Fruit fly (Drosophila melanogaster) whole organism, embryonic: ENCODE results near the gene CG6254.

Source experiments
- Bteb2 ChIP-seq: fragments of 200-800 bp; sonication (Bioruptor generic); optimal IDR thresholded peaks from 2 replicates; lab custom pipeline; 2016; ENCODE audit warnings: missing biosample characterization, missing genetic modification characterization
- C15 ChIP-seq: fragments of 200-800 bp; sonication (Bioruptor generic); IDR thresholded peaks from 3 replicates; pipeline ENCODE4 v1.3.6; 2022; ENCODE audit warnings: missing biosample characterization, missing genetic modification characterization
- CG10321 ChIP-seq: fragments of 200-800 bp; sonication (Bioruptor generic); IDR thresholded peaks from 2 replicates; pipeline ENCODE4 v1.3.6; 2022; ENCODE audit warnings: missing biosample characterization, missing genetic modification characterization
- CG10654 ChIP-seq: fragments of 200-800 bp; sonication (Bioruptor generic); optimal IDR thresholded peaks from 2 replicates; lab custom pipeline; 2016; ENCODE audit warnings: missing biosample characterization, missing genetic modification characterization
- CG12071 ChIP-seq: fragments of 200-800 bp; sonication (Bioruptor generic); optimal IDR thresholded peaks from 3 replicates; lab custom pipeline; 2018; ENCODE audit warnings: missing biosample characterization, mild to moderate bottlenecking, missing genetic modification characterization
- CG14860 ChIP-seq: fragments of 200-800 bp; sonication (Bioruptor generic); IDR thresholded peaks from 3 replicates; pipeline ENCODE4 v1.3.6; 2022; ENCODE audit warnings: missing biosample characterization, missing genetic modification characterization; ENCODE audit not compliant: partially characterized antibody
- CG16815 ChIP-seq: fragments of 200-800 bp; sonication (Bioruptor generic); optimal IDR thresholded peaks from 3 replicates; lab custom pipeline; 2017; ENCODE audit warnings: missing biosample characterization, mild to moderate bottlenecking, missing genetic modification characterization
- CG17359 ChIP-seq: fragments of 200-800 bp; sonication (Bioruptor generic); optimal IDR thresholded peaks from 3 replicates; lab custom pipeline; 2018; ENCODE audit warnings: missing biosample characterization, mild to moderate bottlenecking, missing genetic modification characterization, moderate library complexity
- CG2120 ChIP-seq: fragments of 200-800 bp; sonication (Bioruptor generic); optimal IDR thresholded peaks from 3 replicates; lab custom pipeline; 2016; ENCODE audit warnings: missing biosample characterization, missing genetic modification characterization
- CG2678 ChIP-seq: fragments of 200-800 bp; sonication (Bioruptor generic); optimal IDR thresholded peaks from 3 replicates; lab custom pipeline; 2019; ENCODE audit warnings: missing biosample characterization, mild to moderate bottlenecking, missing genetic modification characterization, moderate library complexity
- CG43689 ChIP-seq: fragments of 200-800 bp; sonication (Bioruptor generic); IDR thresholded peaks from 2 replicates; pipeline ENCODE4 v1.3.6; 2022; ENCODE audit warnings: missing biosample characterization, missing genetic modification characterization
- CG4617 ChIP-seq: fragments of 200-800 bp; sonication (Bioruptor generic); optimal IDR thresholded peaks from 3 replicates; lab custom pipeline; 2016; ENCODE audit warnings: missing biosample characterization, missing genetic modification characterization, borderline replicate concordance
- CG6254 ChIP-seq: fragments of 200-800 bp; sonication (Bioruptor generic); optimal IDR thresholded peaks from 3 replicates; lab custom pipeline; 2017; ENCODE audit warnings: mild to moderate bottlenecking, missing biosample characterization, missing genetic modification reagents, missing genetic modification characterization
- CG6813 ChIP-seq: fragments of 200-800 bp; sonication (Bioruptor generic); optimal IDR thresholded peaks from 2 replicates; lab custom pipeline; 2017; ENCODE audit warnings: missing biosample characterization, missing genetic modification characterization, mild to moderate bottlenecking, moderate library complexity, missing genetic modification reagents
- CG7357 ChIP-seq: fragments of 200-800 bp; sonication (Bioruptor generic); IDR thresholded peaks from 3 replicates; pipeline ENCODE4 v1.3.6; 2022; ENCODE audit warnings: missing biosample characterization, missing genetic modification characterization
- CG7556 ChIP-seq: fragments of 200-800 bp; sonication (Bioruptor generic); optimal IDR thresholded peaks from 2 replicates; lab custom pipeline; 2017; ENCODE audit warnings: missing biosample characterization, mild to moderate bottlenecking, missing genetic modification characterization
- CG7987 ChIP-seq: fragments of 200-800 bp; sonication (Bioruptor generic); optimal IDR thresholded peaks from 2 replicates; lab custom pipeline; 2018; ENCODE audit warnings: missing biosample characterization, mild to moderate bottlenecking, missing genetic modification characterization, moderate library complexity
- CG9727 ChIP-seq: fragments of 200-800 bp; sonication (Bioruptor generic); optimal IDR thresholded peaks from 3 replicates; lab custom pipeline; 2017; ENCODE audit warnings: missing biosample characterization, mild to moderate bottlenecking, missing genetic modification characterization
- CHES-1-like ChIP-seq: fragments of 200-800 bp; sonication (Bioruptor generic); optimal IDR thresholded peaks from 2 replicates; lab custom pipeline; 2016; ENCODE audit warnings: missing biosample characterization, missing genetic modification characterization
- CTCF ChIP-seq: fragments of 200-800 bp; sonication (Bioruptor generic); optimal IDR thresholded peaks from 2 replicates; lab custom pipeline; 2017; ENCODE audit warnings: missing biosample characterization, mild to moderate bottlenecking, missing genetic modification characterization, moderate library complexity
- Chrac-16 ChIP-seq: fragments of 200-800 bp; sonication (Bioruptor generic); optimal IDR thresholded peaks from 3 replicates; lab custom pipeline; 2016; ENCODE audit warnings: missing biosample characterization, missing genetic modification characterization
- Fer3 ChIP-seq: fragments of 200-800 bp; sonication (Bioruptor generic); optimal IDR thresholded peaks from 2 replicates; lab custom pipeline; 2018; ENCODE audit warnings: missing biosample characterization, mild to moderate bottlenecking, missing genetic modification characterization, moderate library complexity
- Gsc ChIP-seq: fragments of 200-800 bp; sonication (Bioruptor generic); IDR thresholded peaks from 2 replicates; pipeline ENCODE4 v1.3.6; 2022; ENCODE audit warnings: missing biosample characterization, missing genetic modification characterization
- Hmr ChIP-seq: fragments of 200-800 bp; sonication (Bioruptor generic); optimal IDR thresholded peaks from 3 replicates; lab custom pipeline; 2017; ENCODE audit warnings: mild to moderate bottlenecking, missing biosample characterization, missing genetic modification reagents, missing genetic modification characterization
- MTF-1 ChIP-seq: fragments of 200-800 bp; sonication (Bioruptor generic); optimal IDR thresholded peaks from 2 replicates; lab custom pipeline; 2018; ENCODE audit warnings: missing biosample characterization, mild to moderate bottlenecking, missing genetic modification characterization, borderline replicate concordance
- NK7.1 ChIP-seq: fragments of 200-800 bp; sonication (Bioruptor generic); optimal IDR thresholded peaks from 3 replicates; lab custom pipeline; 2016; ENCODE audit warnings: missing biosample characterization, missing genetic modification characterization
- Nf-YA ChIP-seq: fragments of 200-800 bp; sonication (Bioruptor generic); IDR thresholded peaks from 2 replicates; pipeline ENCODE4 v1.3.6; 2022; ENCODE audit warnings: missing biosample characterization, missing genetic modification characterization
- Nf-YC ChIP-seq: fragments of 200-800 bp; optimal IDR thresholded peaks from 3 replicates; lab custom pipeline; 2019; ENCODE audit warnings: missing biosample characterization, mild to moderate bottlenecking, missing genetic modification characterization, moderate library complexity
- NfI ChIP-seq: fragments of 200-800 bp; sonication (Bioruptor generic); optimal IDR thresholded peaks from 3 replicates; lab custom pipeline; 2018; ENCODE audit warnings: missing biosample characterization, mild to moderate bottlenecking, missing genetic modification characterization, moderate library complexity
- Ptx1 ChIP-seq: fragments of 200-800 bp; sonication (Bioruptor generic); IDR thresholded peaks from 2 replicates; pipeline ENCODE4 v1.3.6; 2022; ENCODE audit warnings: missing biosample characterization, missing genetic modification characterization
- Trl ChIP-seq, 3 experiments: fragments of >200 bp in 2 of 3; fragments of 200-800 bp in 1 of 3; sonication (Bioruptor generic) in 1 of 3; optimal IDR thresholded peaks; 2 replicates in 1 of 3; 3 replicates in 2 of 3; lab custom pipeline; 2016 to 2017; ENCODE audit warnings: missing biosample characterization in 1 of 3, missing genetic modification characterization in 1 of 3
- ap ChIP-seq: fragments of 200-800 bp; sonication (Bioruptor generic); IDR thresholded peaks from 2 replicates; pipeline ENCODE4 v1.3.6; 2022; ENCODE audit warnings: missing biosample characterization, missing genetic modification characterization
- cad ChIP-seq: fragments of >200 bp; optimal IDR thresholded peaks from 2 replicates; lab custom pipeline; 2017; ENCODE audit warnings: missing biosample characterization, missing genetic modification characterization
- cg ChIP-seq: fragments of 200-800 bp; sonication (Bioruptor generic); optimal IDR thresholded peaks from 3 replicates; lab custom pipeline; 2019; ENCODE audit warnings: missing biosample characterization, mild to moderate bottlenecking, missing genetic modification characterization, moderate library complexity
- chm ChIP-seq: fragments of 200-800 bp; sonication (Bioruptor generic); IDR thresholded peaks from 2 replicates; pipeline ENCODE4 v1.3.6; 2022; ENCODE audit warnings: missing biosample characterization, missing genetic modification characterization
- chn ChIP-seq: fragments of 200-800 bp; sonication (Bioruptor generic); optimal IDR thresholded peaks from 2 replicates; lab custom pipeline; 2016; ENCODE audit warnings: missing biosample characterization, missing genetic modification characterization
- da ChIP-seq: fragments of 200-800 bp; sonication (Bioruptor generic); optimal IDR thresholded peaks from 2 replicates; lab custom pipeline; 2016; ENCODE audit warnings: missing biosample characterization, missing genetic modification characterization
- gsb-n ChIP-seq: fragments of 200-800 bp; sonication (Bioruptor generic); optimal IDR thresholded peaks from 3 replicates; lab custom pipeline; 2018; ENCODE audit warnings: missing biosample characterization, mild to moderate bottlenecking, missing genetic modification characterization
- h ChIP-seq: fragments of >200 bp; optimal IDR thresholded peaks from 2 replicates; lab custom pipeline; 2017
- kay ChIP-seq: fragments of 200-800 bp; sonication (Bioruptor generic); optimal IDR thresholded peaks from 2 replicates; lab custom pipeline; 2016; ENCODE audit warnings: missing biosample characterization, missing genetic modification characterization
- mam ChIP-seq: fragments of 200-800 bp; sonication (Bioruptor generic); optimal IDR thresholded peaks from 3 replicates; lab custom pipeline; 2016; ENCODE audit warnings: missing biosample characterization, missing genetic modification characterization
- mld ChIP-seq: fragments of 200-800 bp; sonication (Bioruptor generic); IDR thresholded peaks from 3 replicates; pipeline ENCODE4 v1.3.6; 2022; ENCODE audit warnings: missing biosample characterization, missing genetic modification characterization; ENCODE audit not compliant: partially characterized antibody
- otp ChIP-seq: fragments of 200-800 bp; sonication (Bioruptor generic); IDR thresholded peaks from 3 replicates; pipeline ENCODE4, ENCODE4 v1.3.6; 2022; ENCODE audit warnings: missing biosample characterization, missing genetic modification characterization
- pfk ChIP-seq: fragments of 200-800 bp; sonication (Bioruptor generic); optimal IDR thresholded peaks from 2 replicates; lab custom pipeline; 2018; ENCODE audit warnings: missing biosample characterization, mild to moderate bottlenecking, missing genetic modification characterization, moderate library complexity
- pho ChIP-seq: fragments of 200-800 bp; sonication (Bioruptor generic); optimal IDR thresholded peaks from 2 replicates; lab custom pipeline; 2016; ENCODE audit warnings: missing biosample characterization, missing genetic modification characterization
- pros ChIP-seq: fragments of 200-800 bp; sonication (Bioruptor generic); optimal IDR thresholded peaks from 3 replicates; lab custom pipeline; 2019; ENCODE audit warnings: missing biosample characterization, mild to moderate bottlenecking, missing genetic modification characterization, moderate library complexity
- pzg ChIP-seq: fragments of 200-800 bp; sonication (Bioruptor generic); optimal IDR thresholded peaks from 3 replicates; lab custom pipeline; 2018; ENCODE audit warnings: missing biosample characterization, mild to moderate bottlenecking, missing genetic modification characterization, moderate library complexity
- row ChIP-seq: fragments of 200-800 bp; sonication (Bioruptor generic); IDR thresholded peaks from 3 replicates; pipeline ENCODE4 v1.3.6; 2022; ENCODE audit warnings: missing biosample characterization, missing genetic modification characterization
- sna ChIP-seq: fragments of 200-800 bp; sonication (Bioruptor generic); IDR thresholded peaks from 2 replicates; pipeline ENCODE4 v1.3.6; 2022; ENCODE audit warnings: missing biosample characterization, missing genetic modification characterization; ENCODE audit not compliant: partially characterized antibody
- zf30C ChIP-seq: fragments of 200-800 bp; sonication (Bioruptor generic); optimal IDR thresholded peaks from 3 replicates; lab custom pipeline; 2018; ENCODE audit warnings: missing biosample characterization, mild to moderate bottlenecking, missing genetic modification characterization

The CG6254 gene

dm6 chr3R:10170356-10170876, 9.3 kb upstream of the CG6254 start, which contains the start of gene Best1 (continued):
- TF ChIP-seq CG43689 (peak; percentile 65), mam (GFP tag; lab: Kevin White, UChicago) (peak; percentile 61), CG9727 (GFP tag; lab: Kevin White, UChicago) (peak; percentile 89), NfI (GFP tag; lab: Kevin White, UChicago) (peak; percentile 94), CG14860 (peak; percentile 63; the same call in 2 of the 3 replicates), gsb-n (peak; percentile 91), CG10321 (GFP tag; lab: Robert Waterston, UW) (peak; percentile 68), Bteb2 (peak; percentile 41), CTCF (GFP tag; lab: Kevin White, UChicago) (peak; percentile 56), Hmr (GFP tag; lab: Kevin White, UChicago) (peak; percentile 95), CG12071 (GFP tag; lab: Kevin White, UChicago) (peak; percentile 80), CHES-1-like (GFP tag; lab: Kevin White, UChicago) (peak; percentile 65), CG4617 (GFP tag; lab: Kevin White, UChicago) (peak; percentile 37), Gsc (no peak), kay (peak; percentile 61), NK7.1 (GFP tag; lab: Kevin White, UChicago) (peak; percentile 42), cad (GFP tag; lab: Kevin White, UChicago) (no peak), zf30C (GFP tag; lab: Kevin White, UChicago) (peak; percentile 6), otp (peak; percentile 89; the same call in 2 of the 3 replicates), Nf-YC (tag; lab: Kevin White, UChicago) (peak; percentile 84), CG2678 (tag; lab: Kevin White, UChicago) (peak; percentile 94), Trl (optimal IDR thresholded peaks at IDR 0.05; lab: Kevin White, UChicago) (peak; percentile 82 to 91), Trl (GFP tag; optimal IDR thresholded peaks at IDR 0.05; lab: Kevin White, UChicago) (peak; percentile 59), CG16815 (GFP tag; lab: Kevin White, UChicago) (peak; percentile 83), CG7556 (GFP tag; lab: Kevin White, UChicago) (peak; percentile 91), CG7357 (GFP tag; lab: Robert Waterston, UW) (peak; percentile 79), Nf-YA (GFP tag; lab: Robert Waterston, UW) (peak; percentile 87), CG2120 (GFP tag; lab: Kevin White, UChicago) (peak; percentile 94), row (GFP tag; lab: Robert Waterston, UW) (peak; percentile 99), ap (GFP tag; lab: Robert Waterston, UW) (peak; percentile 85), Chrac-16 (GFP tag; lab: Kevin White, UChicago) (peak; percentile 84), CG6813 (GFP tag; lab: Kevin White, UChicago) (peak; percentile 93), CG7987 (GFP tag; lab: Kevin White, UChicago) (peak; percentile 77), cg (peak; percentile 86), chn (peak; percentile 54), CG6254 (GFP tag; lab: Kevin White, UChicago) (peak; percentile 97), da (no peak), sna (GFP tag; lab: Robert Waterston, UW) (no peak), Ptx1 (GFP tag; lab: Robert Waterston, UW) (peak; percentile 95), CG10654 (GFP tag; lab: Kevin White, UChicago) (peak; percentile 69), pros (peak; percentile 93), C15 (peak; percentile 75; the same call in 2 of the 3 replicates), CG17359 (tag; lab: Kevin White, UChicago) (peak; percentile 94), pzg (peak; percentile 16), pho (GFP tag; lab: Kevin White, UChicago) (peak; percentile 13), chm (GFP tag; lab: Robert Waterston, UW) (peak; percentile 90), h (lab: Kevin White, UChicago) (no peak), Fer3 (peak; percentile 93), MTF-1 (GFP tag; lab: Kevin White, UChicago) (peak; percentile 86), pfk (peak; percentile 46), mld (no peak)
